Worm (Caenorhabditis elegans) whole organism, L1 larva: ENCODE measurements around the gene hlh-4.
A peak's percentile ranks its signal among the peaks of the same experiment; 100 is the strongest.

ENCODE experiments used
- C04F5.9 ChIP-seq: sonication (generic microtip); optimal IDR thresholded peaks from 2 replicates; lab custom pipeline; 2016; ENCODE audit warnings: missing genetic modification characterization, missing compliant biosample characterization
- F16B12.6 ChIP-seq: fragments of 150-350 bp; optimal IDR thresholded peaks from 2 replicates; lab custom pipeline; 2014; ENCODE audit warnings: missing biosample characterization, missing genetic modification characterization
- Y116A8C.19 ChIP-seq: sonication (generic microtip); optimal IDR thresholded peaks from 2 replicates; lab custom pipeline; 2016; ENCODE audit warnings: missing compliant biosample characterization, missing genetic modification characterization, borderline replicate concordance
- aha-1 ChIP-seq: fragments of 150-350 bp; optimal IDR thresholded peaks from 2 replicates; lab custom pipeline; 2014; ENCODE audit warnings: missing biosample characterization, missing genetic modification characterization
- alr-1 ChIP-seq: fragments of 200-800 bp; sonication (Bioruptor generic); optimal IDR thresholded peaks from 2 replicates; lab custom pipeline; 2018; ENCODE audit warnings: borderline replicate concordance, mild to moderate bottlenecking, missing genetic modification characterization, missing compliant biosample characterization
- aly-2 ChIP-seq: fragments of 150-350 bp; optimal IDR thresholded peaks from 2 replicates; lab custom pipeline; 2014; ENCODE audit warnings: missing biosample characterization, missing genetic modification characterization
- ceh-8 ChIP-seq: fragments of 200-800 bp; sonication (Bioruptor generic); optimal IDR thresholded peaks from 2 replicates; lab custom pipeline; 2018; ENCODE audit warnings: mild to moderate bottlenecking, missing genetic modification characterization, moderate library complexity, missing compliant biosample characterization
- ceh-82 ChIP-seq, 3 experiments: fragments of 150-350 bp in 1 of 3; sonication (generic microtip) in 2 of 3; optimal IDR thresholded peaks; 2 replicates each; lab custom pipeline; 2014 to 2017; ENCODE audit warnings: missing biosample characterization in 3 of 3, missing genetic modification characterization in 3 of 3
- ceh-88 ChIP-seq: fragments of 200-800 bp; sonication (Bioruptor generic); IDR thresholded peaks from 2 replicates; pipeline ENCODE4 v1.3.6; 2022; ENCODE audit warnings: missing genetic modification characterization, missing compliant biosample characterization
- ceh-90 ChIP-seq: sonication (generic microtip); optimal IDR thresholded peaks from 2 replicates; lab custom pipeline; 2016; ENCODE audit warnings: missing genetic modification characterization, missing compliant biosample characterization
- ces-1 ChIP-seq: fragments of 150-350 bp; optimal IDR thresholded peaks from 2 replicates; lab custom pipeline; 2014; ENCODE audit warnings: missing biosample characterization, missing genetic modification reagents, missing genetic modification characterization
- dpl-1 ChIP-seq, 3 experiments: fragments of 150-350 bp in 2 of 3; sonication (generic microtip) in 1 of 3; optimal IDR thresholded peaks; 2 replicates each; lab custom pipeline; 2014 to 2017; ENCODE audit warnings: missing biosample characterization in 3 of 3, missing genetic modification characterization in 3 of 3, missing genetic modification reagents in 3 of 3
- dsc-1 ChIP-seq: sonication (generic microtip); optimal IDR thresholded peaks from 2 replicates; lab custom pipeline; 2016; ENCODE audit warnings: mild to moderate bottlenecking, missing genetic modification characterization, missing compliant biosample characterization
- egl-13 ChIP-seq: sonication (generic microtip); optimal IDR thresholded peaks from 2 replicates; lab custom pipeline; 2016; ENCODE audit warnings: missing genotype, missing genetic modification reagents, missing genetic modification characterization, missing compliant biosample characterization
- egl-27 ChIP-seq, 2 experiments: fragments of 150-350 bp in 1 of 2; sonication (generic microtip); optimal IDR thresholded peaks; 3 replicates each; lab custom pipeline; 2017 to 2018; ENCODE audit warnings: missing biosample characterization in 2 of 2, missing genetic modification characterization in 2 of 2, missing genetic modification reagents in 2 of 2
- elt-2 ChIP-seq: sonication (generic microtip); optimal IDR thresholded peaks from 2 replicates; lab custom pipeline; 2016; ENCODE audit warnings: missing genetic modification characterization, mild to moderate bottlenecking, inconsistent platforms, missing compliant biosample characterization, missing genetic modification reagents
- elt-3 ChIP-seq, 6 experiments: fragments of 150-350 bp in 1 of 6; sonication (generic microtip); optimal IDR thresholded peaks; 2 replicates each; lab custom pipeline; 2017 to 2018; ENCODE audit warnings: missing biosample characterization in 6 of 6, missing genetic modification characterization in 6 of 6, inconsistent platforms in 1 of 6
- fkh-8 ChIP-seq: sonication (generic microtip); optimal IDR thresholded peaks from 2 replicates; lab custom pipeline; 2016; ENCODE audit warnings: mild to moderate bottlenecking, missing genetic modification characterization, missing compliant biosample characterization
- grh-1 ChIP-seq: fragments of 200-800 bp; sonication (Bioruptor generic); IDR thresholded peaks from 2 replicates; pipeline ENCODE4 v1.3.6; 2022; ENCODE audit warnings: missing genetic modification reagents, missing genetic modification characterization, missing compliant biosample characterization
- hlh-17 ChIP-seq: fragments of 200-800 bp; sonication (Bioruptor generic); optimal IDR thresholded peaks from 2 replicates; lab custom pipeline; 2018; ENCODE audit warnings: missing genetic modification characterization, mild to moderate bottlenecking, missing compliant biosample characterization, moderate library complexity, borderline replicate concordance
- hpl-2 ChIP-seq: fragments of 150-350 bp; optimal IDR thresholded peaks from 2 replicates; lab custom pipeline; 2014; ENCODE audit warnings: missing biosample characterization, missing genetic modification reagents, missing genetic modification characterization
- irx-1 ChIP-seq: sonication (generic microtip); optimal IDR thresholded peaks from 2 replicates; lab custom pipeline; 2016; ENCODE audit warnings: missing genetic modification characterization, missing compliant biosample characterization
- jun-1 ChIP-seq: fragments of 150-350 bp; optimal IDR thresholded peaks from 2 replicates; lab custom pipeline; 2014; ENCODE audit warnings: missing biosample characterization, missing genetic modification reagents, missing genetic modification characterization
- lin-14 ChIP-seq: fragments of 200-800 bp; sonication (Bioruptor generic); optimal IDR thresholded peaks from 2 replicates; lab custom pipeline; 2018; ENCODE audit warnings: mild to moderate bottlenecking, missing genetic modification characterization, moderate library complexity, missing compliant biosample characterization
- lin-15B ChIP-seq: fragments of 150-350 bp; sonication (generic microtip); optimal IDR thresholded peaks from 3 replicates; lab custom pipeline; 2014; ENCODE audit warnings: missing biosample characterization, missing genetic modification characterization
- lin-39 ChIP-seq: fragments of 150-350 bp; optimal IDR thresholded peaks from 2 replicates; lab custom pipeline; 2014; ENCODE audit warnings: missing biosample characterization, missing genetic modification reagents, missing genetic modification characterization
- lir-3 ChIP-seq: sonication (generic microtip); optimal IDR thresholded peaks from 2 replicates; lab custom pipeline; 2016; ENCODE audit warnings: mild to moderate bottlenecking, missing genetic modification characterization, moderate library complexity, missing compliant biosample characterization; ENCODE audit not compliant: poor library complexity
- mab-9 ChIP-seq: fragments of 200-800 bp; sonication (Bioruptor generic); IDR thresholded peaks from 2 replicates; pipeline ENCODE4 v1.3.6; 2022; ENCODE audit warnings: missing genetic modification reagents, missing genetic modification characterization, missing compliant biosample characterization
- mdl-1 ChIP-seq, 2 experiments: fragments of 150-350 bp; optimal IDR thresholded peaks; 2 replicates each; lab custom pipeline; 2014 to 2017; ENCODE audit warnings: missing biosample characterization in 2 of 2, missing genetic modification characterization in 2 of 2, inconsistent platforms in 1 of 2
- nhr-19 ChIP-seq: fragments of 200-800 bp; sonication (Bioruptor generic); conservative IDR thresholded peaks from 2 replicates; pipeline ENCODE4 v1.3.6; 2022; ENCODE audit warnings: missing genetic modification characterization, missing compliant biosample characterization
- nhr-20 ChIP-seq: sonication (generic microtip); optimal IDR thresholded peaks from 2 replicates; lab custom pipeline; 2016; ENCODE audit warnings: mild to moderate bottlenecking, missing genetic modification characterization, missing compliant biosample characterization
- nhr-237 ChIP-seq: fragments of 150-350 bp; optimal IDR thresholded peaks from 2 replicates; lab custom pipeline; 2014; ENCODE audit warnings: missing biosample characterization, missing genetic modification characterization
- nhr-47 ChIP-seq: sonication (generic microtip); optimal IDR thresholded peaks from 2 replicates; lab custom pipeline; 2016; ENCODE audit warnings: mild to moderate bottlenecking, missing genetic modification characterization, moderate library complexity, missing compliant biosample characterization
- nhr-71 ChIP-seq: sonication (generic microtip); optimal IDR thresholded peaks from 2 replicates; lab custom pipeline; 2016; ENCODE audit warnings: mild to moderate bottlenecking, missing genetic modification characterization, moderate library complexity, missing compliant biosample characterization
- nhr-76 ChIP-seq: sonication (generic microtip); optimal IDR thresholded peaks from 2 replicates; lab custom pipeline; 2017; ENCODE audit warnings: missing biosample characterization, missing genetic modification characterization
- pag-3 ChIP-seq: sonication (generic microtip); optimal IDR thresholded peaks from 2 replicates; lab custom pipeline; 2017; ENCODE audit warnings: missing genetic modification characterization, mild to moderate bottlenecking, missing compliant biosample characterization, antibody characterized with exemption, borderline replicate concordance; ENCODE audit not compliant: insufficient read depth
- rnt-1 ChIP-seq: sonication (generic microtip); optimal IDR thresholded peaks from 2 replicates; lab custom pipeline; 2016; ENCODE audit warnings: mild to moderate bottlenecking, missing genetic modification characterization, moderate library complexity, missing compliant biosample characterization
- snpc-4 ChIP-seq: fragments of 150-350 bp; optimal IDR thresholded peaks from 2 replicates; lab custom pipeline; 2014; ENCODE audit warnings: missing biosample characterization, missing genetic modification characterization
- snu-23 ChIP-seq: sonication (generic microtip); optimal IDR thresholded peaks from 2 replicates; lab custom pipeline; 2016; ENCODE audit warnings: missing genetic modification characterization, missing compliant biosample characterization
- sptf-1 ChIP-seq: fragments of 150-350 bp; optimal IDR thresholded peaks from 2 replicates; lab custom pipeline; 2014; ENCODE audit warnings: missing biosample characterization, missing genetic modification characterization
- sup-37 ChIP-seq: fragments of 200-800 bp; sonication (Bioruptor generic); optimal IDR thresholded peaks from 2 replicates; lab custom pipeline; 2018; ENCODE audit warnings: mild to moderate bottlenecking, missing genetic modification characterization, missing compliant biosample characterization
- swsn-7 ChIP-seq: sonication (generic microtip); optimal IDR thresholded peaks from 2 replicates; lab custom pipeline; 2016; ENCODE audit warnings: missing genetic modification characterization, missing compliant biosample characterization
- tlp-1 ChIP-seq: fragments of 150-350 bp; optimal IDR thresholded peaks from 2 replicates; lab custom pipeline; 2014; ENCODE audit warnings: missing biosample characterization, missing genetic modification characterization
- unc-130 ChIP-seq: fragments of 150-350 bp; optimal IDR thresholded peaks from 2 replicates; lab custom pipeline; 2017; ENCODE audit warnings: missing biosample characterization, missing genetic modification characterization, inconsistent platforms
- unc-62 ChIP-seq: fragments of 150-350 bp; optimal IDR thresholded peaks from 2 replicates; lab custom pipeline; 2014; ENCODE audit warnings: missing biosample characterization, missing genetic modification reagents, missing genetic modification characterization
- unc-98 ChIP-seq: fragments of 200-800 bp; sonication (Bioruptor generic); IDR thresholded peaks from 2 replicates; pipeline ENCODE4 v1.3.6; 2022; ENCODE audit warnings: missing genetic modification characterization, missing compliant biosample characterization
- xbp-1 ChIP-seq: sonication (generic microtip); optimal IDR thresholded peaks from 2 replicates; lab custom pipeline; 2016; ENCODE audit warnings: missing genetic modification characterization, missing compliant biosample characterization
- zip-4 ChIP-seq: fragments of 200-800 bp; sonication (Bioruptor generic); optimal IDR thresholded peaks from 2 replicates; lab custom pipeline; 2018; ENCODE audit warnings: mild to moderate bottlenecking, missing genetic modification characterization, moderate library complexity, missing compliant biosample characterization
- ztf-4 ChIP-seq: fragments of 150-350 bp; optimal IDR thresholded peaks from 2 replicates; lab custom pipeline; 2014; ENCODE audit warnings: missing biosample characterization, missing genetic modification characterization

hlh-4 gene

DNA sequence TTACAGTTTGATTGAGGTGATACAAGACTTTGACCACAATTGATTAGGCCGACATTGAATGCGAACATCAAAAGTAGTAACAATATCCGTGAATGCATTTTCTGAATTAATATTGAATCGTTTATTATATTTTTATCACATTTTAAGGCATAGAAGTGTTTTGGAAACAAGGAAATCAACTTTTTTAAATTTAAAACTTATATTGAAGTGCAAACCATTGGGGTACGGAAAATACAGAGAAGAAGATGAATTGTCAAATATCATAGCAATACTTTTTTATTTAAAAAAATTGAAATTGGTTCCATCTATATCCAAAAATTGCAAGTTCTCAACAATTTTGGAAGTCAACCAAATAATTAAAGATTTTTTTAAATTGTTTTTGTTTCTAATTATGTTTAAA lies 4.4 kb upstream of the hlh-4 start, which contains the start of gene T05G5.1:
Gene T05G5.1 (minus strand): TSS at position 101 of the 400 bp plus-strand sequence.
- TF ChIP-seq nhr-20 (tag; lab: Kevin White, UChicago): no peak
- TF ChIP-seq lir-3 (tag; lab: Kevin White, UChicago): no peak
- TF ChIP-seq elt-3 (tag; optimal IDR thresholded peaks at IDR 0.05; lab: Kevin White, UChicago): no peak
- no peak for TF ChIP-seq alr-1
- no peak for TF ChIP-seq dsc-1 (tag; lab: Kevin White, UChicago)
- no peak for TF ChIP-seq nhr-19 (GFP tag; lab: Robert Waterston, UW)
- TF ChIP-seq lin-39 (tag; lab: Kevin White, UChicago): no peak
- no peak for TF ChIP-seq ceh-88 (GFP tag; lab: Robert Waterston, UW)
- TF ChIP-seq ces-1 (GFP tag; lab: Kevin White, UChicago): no peak
- no peak for TF ChIP-seq mdl-1 (tag; optimal IDR thresholded peaks at IDR 0.05; lab: Kevin White, UChicago)
- no peak for TF ChIP-seq sup-37 (GFP tag; lab: Kevin White, UChicago)
- no peak for TF ChIP-seq nhr-237 (tag; lab: Kevin White, UChicago)

DNA sequence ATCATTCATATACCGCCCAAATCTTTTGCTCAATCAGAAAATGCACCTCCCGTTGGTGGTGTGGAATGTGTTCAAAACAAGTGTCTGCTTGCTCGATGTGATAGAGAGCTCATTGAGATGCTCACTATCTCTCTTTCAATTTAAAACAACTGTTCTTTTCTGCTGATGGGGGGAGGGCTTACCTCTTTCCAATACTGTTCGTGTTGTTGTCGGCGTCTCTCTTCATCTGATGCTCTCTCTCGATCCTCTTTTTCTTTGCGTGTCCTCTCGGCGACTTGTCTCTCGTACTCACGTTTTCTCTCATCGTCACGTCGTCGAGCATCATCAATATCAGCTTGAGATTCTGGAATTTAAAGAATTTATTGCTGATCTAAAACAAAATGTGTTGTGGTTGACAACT lies 3.1 kb upstream of the hlh-4 start:
- TF ChIP-seq nhr-47 (tag; lab: Kevin White, UChicago) (no peak), unc-62 (GFP tag; lab: Kevin White, UChicago) (no peak), sptf-1 (no peak), swsn-7 (tag; lab: Kevin White, UChicago) (no peak), dsc-1 (tag; lab: Kevin White, UChicago) (no peak), ceh-8 (GFP tag; lab: Kevin White, UChicago) (no peak), unc-98 (GFP tag; lab: Robert Waterston, UW) (no peak), dpl-1 (GFP tag; optimal IDR thresholded peaks at IDR 0.05; lab: Kevin White, UChicago) (peak in 1 of 3 experiments; percentile 5), ceh-88 (GFP tag; lab: Robert Waterston, UW) (no peak), fkh-8 (tag; lab: Kevin White, UChicago) (no peak), C04F5.9 (tag; lab: Kevin White, UChicago) (no peak), mab-9 (GFP tag; lab: Robert Waterston, UW) (no peak), ces-1 (GFP tag; lab: Kevin White, UChicago) (no peak), lin-14 (peak; percentile 77), elt-2 (tag; lab: Kevin White, UChicago) (no peak), snpc-4 (tag; lab: Kevin White, UChicago) (no peak), nhr-71 (tag; lab: Kevin White, UChicago) (peak; percentile 75), rnt-1 (tag; lab: Kevin White, UChicago) (peak; percentile 77), unc-130 (tag; lab: Kevin White, UChicago) (no peak), elt-3 (tag; optimal IDR thresholded peaks at IDR 0.05; lab: Kevin White, UChicago) (no peak), Y116A8C.19 (tag; lab: Kevin White, UChicago) (no peak), mdl-1 (tag; optimal IDR thresholded peaks at IDR 0.05; lab: Kevin White, UChicago) (no peak), ceh-82 (tag; optimal IDR thresholded peaks at IDR 0.05; lab: Kevin White, UChicago) (no peak), irx-1 (tag; lab: Kevin White, UChicago) (no peak), hpl-2 (GFP tag; lab: Kevin White, UChicago) (no peak), aha-1 (tag; lab: Kevin White, UChicago) (no peak), aly-2 (tag; lab: Kevin White, UChicago) (no peak), jun-1 (tag; lab: Kevin White, UChicago) (no peak), zip-4 (GFP tag; lab: Kevin White, UChicago) (no peak), alr-1 (no peak), egl-13 (tag; lab: Kevin White, UChicago) (no peak), egl-27 (tag; optimal IDR thresholded peaks at IDR 0.05; lab: Kevin White, UChicago) (no peak), hlh-17 (GFP tag; lab: Kevin White, UChicago) (no peak), lin-15B (no peak), nhr-76 (tag; lab: Kevin White, UChicago) (no peak), snu-23 (GFP tag; lab: Kevin White, UChicago) (peak; percentile 32), F16B12.6 (tag; lab: Kevin White, UChicago) (no peak), xbp-1 (tag; lab: Kevin White, UChicago) (no peak), grh-1 (GFP tag; lab: Robert Waterston, UW) (no peak), pag-3 (tag; lab: Kevin White, UChicago) (no peak), tlp-1 (tag; lab: Kevin White, UChicago) (no peak), ceh-90 (tag; lab: Kevin White, UChicago) (no peak), ztf-4 (tag; lab: Kevin White, UChicago) (no peak)
